Worm (Caenorhabditis elegans) whole organism, L4 larva: ENCODE measurements around the gene C36E6.2.

Experiments
- F49E8.2 ChIP-seq: sonication (generic microtip); optimal IDR thresholded peaks from 2 replicates; lab custom pipeline; 2016; ENCODE audit warnings: missing compliant biosample characterization, mild to moderate bottlenecking, missing genetic modification characterization, borderline replicate concordance
- ceh-44 ChIP-seq: fragments of 200-800 bp; sonication (Bioruptor generic); IDR thresholded peaks from 2 replicates; pipeline ENCODE4 v1.3.6; 2022; ENCODE audit warnings: missing genetic modification reagents, missing genetic modification characterization, missing compliant biosample characterization
- lir-3 ChIP-seq: sonication (generic microtip); optimal IDR thresholded peaks from 2 replicates; lab custom pipeline; 2016; ENCODE audit warnings: mild to moderate bottlenecking, missing genetic modification characterization, missing compliant biosample characterization
- mdl-1 ChIP-seq, 2 experiments: fragments of 150-350 bp in 1 of 2; sonication (generic microtip) in 1 of 2; optimal IDR thresholded peaks; 2 replicates each; lab custom pipeline; 2014 to 2017; ENCODE audit warnings: missing biosample characterization in 2 of 2, missing genetic modification characterization in 2 of 2
- nhr-11 ChIP-seq: fragments of 150-350 bp; optimal IDR thresholded peaks from 2 replicates; lab custom pipeline; 2014; ENCODE audit warnings: missing biosample characterization, missing genetic modification characterization
- nhr-28 ChIP-seq: fragments of 150-350 bp; optimal IDR thresholded peaks from 2 replicates; lab custom pipeline; 2014; ENCODE audit warnings: missing biosample characterization, missing genetic modification characterization
- nhr-48 ChIP-seq: sonication (generic microtip); optimal IDR thresholded peaks from 2 replicates; lab custom pipeline; 2016; ENCODE audit warnings: mild to moderate bottlenecking, missing genetic modification characterization, missing compliant biosample characterization
- spr-3 ChIP-seq: fragments of 200-800 bp; sonication (Bioruptor generic); optimal IDR thresholded peaks from 2 replicates; lab custom pipeline; 2018; ENCODE audit warnings: mild to moderate bottlenecking, missing genetic modification characterization, missing compliant biosample characterization
- unc-62 ChIP-seq, 3 experiments: fragments of 150-350 bp in 1 of 3; sonication (generic microtip); optimal IDR thresholded peaks in 2 of 3; peaks in 1 of 3; 1 replicate in 1 of 3; 2 replicates in 2 of 3; lab custom pipeline; 2014 to 2017; ENCODE audit warnings: missing biosample characterization in 3 of 3, missing genetic modification characterization in 3 of 3, missing genetic modification reagents in 3 of 3, missing genotype in 1 of 3

DNA sequence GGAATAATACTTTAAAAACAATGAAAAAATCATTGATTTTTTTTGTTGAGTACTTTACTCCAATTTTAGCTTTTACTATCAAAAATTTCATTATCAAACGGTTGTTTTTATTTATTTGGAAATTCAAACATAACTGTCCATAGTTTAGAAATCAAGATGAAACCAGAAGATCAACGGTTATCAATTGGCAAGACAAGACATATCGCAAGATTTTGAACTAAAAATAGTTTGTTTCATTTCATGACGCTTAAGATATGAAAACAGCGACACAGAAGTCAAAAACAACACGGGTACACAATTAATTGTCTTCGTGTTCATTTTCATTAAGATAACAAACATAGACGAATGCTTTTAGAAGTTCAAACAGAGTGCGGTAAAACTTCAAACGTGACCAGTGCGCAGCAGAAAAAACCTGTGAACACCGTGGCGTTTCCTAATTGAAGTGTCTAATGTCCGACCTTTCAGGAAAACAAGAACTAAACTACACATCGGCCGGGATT lies 33.9 kb upstream of the C36E6.2 start:
- peak; percentile 16 for TF ChIP-seq nhr-28 (tag; lab: Kevin White, UChicago)
- no peak for TF ChIP-seq mdl-1 (tag; optimal IDR thresholded peaks at IDR 0.05; lab: Kevin White, UChicago)
- no peak for TF ChIP-seq spr-3 (GFP tag; lab: Kevin White, UChicago)
- no peak for TF ChIP-seq ceh-44 (GFP tag; lab: Robert Waterston, UW)
- no peak for TF ChIP-seq nhr-11
- TF ChIP-seq nhr-48 (tag; lab: Kevin White, UChicago), result no peak
- no peak for TF ChIP-seq unc-62 (GFP tag; optimal IDR thresholded peaks at IDR 0.05 in 1 of 2; lab: Kevin White, UChicago)
- TF ChIP-seq unc-62 (tag; optimal IDR thresholded peaks at IDR 0.05; lab: Kevin White, UChicago), result no peak
- TF ChIP-seq F49E8.2 (tag; lab: Kevin White, UChicago), result no peak
- no peak for TF ChIP-seq lir-3 (tag; lab: Kevin White, UChicago)
